Worm (Caenorhabditis elegans) whole organism, late embryonic: Measurements from ENCODE around the gene ser-1.

Experiments
- C08G9.2 ChIP-seq: sonication (generic microtip); optimal IDR thresholded peaks from 2 replicates; lab custom pipeline; 2016; ENCODE audit warnings: mild to moderate bottlenecking, missing genetic modification characterization, moderate library complexity, missing compliant biosample characterization
- C38D4.7 ChIP-seq: fragments of 200-800 bp; sonication (Bioruptor generic); optimal IDR thresholded peaks from 2 replicates; lab custom pipeline; 2018; ENCODE audit warnings: mild to moderate bottlenecking, missing genetic modification characterization, moderate library complexity, missing compliant biosample characterization
- K09A11.1 ChIP-seq: sonication (generic microtip); optimal IDR thresholded peaks from 2 replicates; lab custom pipeline; 2017; ENCODE audit warnings: antibody characterized with exemption, mild to moderate bottlenecking, missing genetic modification characterization, missing compliant biosample characterization; ENCODE audit not compliant: insufficient read depth
- T23F11.4 ChIP-seq: fragments of 200-800 bp; sonication (Bioruptor generic); optimal IDR thresholded peaks from 2 replicates; lab custom pipeline; 2018; ENCODE audit warnings: mild to moderate bottlenecking, missing genetic modification characterization, missing compliant biosample characterization
- ama-1 ChIP-seq: fragments of 150-350 bp; optimal IDR thresholded peaks from 2 replicates; lab custom pipeline; 2014
- ceh-14 ChIP-seq: sonication (generic microtip); optimal IDR thresholded peaks from 2 replicates; lab custom pipeline; 2016; ENCODE audit warnings: missing genotype, missing genetic modification characterization, missing compliant biosample characterization
- ceh-18 ChIP-seq: sonication (generic microtip); optimal IDR thresholded peaks from 2 replicates; lab custom pipeline; 2016; ENCODE audit warnings: missing genetic modification characterization, missing compliant biosample characterization
- ceh-19 ChIP-seq: fragments of 200-800 bp; sonication (Bioruptor generic); optimal IDR thresholded peaks from 2 replicates; lab custom pipeline; 2018; ENCODE audit warnings: mild to moderate bottlenecking, missing genetic modification characterization, missing compliant biosample characterization
- ceh-2 ChIP-seq: sonication (generic microtip); optimal IDR thresholded peaks from 2 replicates; lab custom pipeline; 2016; ENCODE audit warnings: missing genotype, missing genetic modification characterization, missing compliant biosample characterization
- ceh-34 ChIP-seq: sonication (generic microtip); optimal IDR thresholded peaks from 2 replicates; lab custom pipeline; 2016; ENCODE audit warnings: mild to moderate bottlenecking, missing genetic modification characterization, missing compliant biosample characterization
- ceh-45 ChIP-seq: fragments of 200-800 bp; sonication (Bioruptor generic); IDR thresholded peaks from 2 replicates; pipeline ENCODE4 v1.3.6; 2022; ENCODE audit warnings: missing genetic modification reagents, missing genetic modification characterization, missing compliant biosample characterization
- ceh-48 ChIP-seq: sonication (generic microtip); optimal IDR thresholded peaks from 2 replicates; lab custom pipeline; 2016; ENCODE audit warnings: missing genetic modification characterization, inconsistent platforms, missing compliant biosample characterization
- che-1 ChIP-seq: sonication (generic microtip); optimal IDR thresholded peaks from 2 replicates; lab custom pipeline; 2016; ENCODE audit warnings: mild to moderate bottlenecking, missing genetic modification characterization, missing compliant biosample characterization
- dve-1 ChIP-seq: sonication (generic microtip); optimal IDR thresholded peaks from 2 replicates; lab custom pipeline; 2017; ENCODE audit warnings: antibody characterized with exemption, mild to moderate bottlenecking, missing genetic modification characterization, missing compliant biosample characterization
- elt-2 ChIP-seq: sonication (generic microtip); optimal IDR thresholded peaks from 2 replicates; lab custom pipeline; 2016; ENCODE audit warnings: missing genetic modification reagents, missing genetic modification characterization, missing compliant biosample characterization
- elt-4 ChIP-seq: sonication (generic microtip); optimal IDR thresholded peaks from 2 replicates; lab custom pipeline; 2016; ENCODE audit warnings: missing genetic modification characterization, missing compliant biosample characterization
- ets-4 ChIP-seq: sonication (generic microtip); optimal IDR thresholded peaks from 2 replicates; lab custom pipeline; 2016; ENCODE audit warnings: missing genetic modification characterization, missing compliant biosample characterization
- eyg-1 ChIP-seq: sonication (generic microtip); optimal IDR thresholded peaks from 2 replicates; lab custom pipeline; 2016; ENCODE audit warnings: missing genotype, missing genetic modification characterization, missing compliant biosample characterization
- fkh-6 ChIP-seq: sonication (generic microtip); optimal IDR thresholded peaks from 2 replicates; lab custom pipeline; 2016; ENCODE audit warnings: missing genetic modification characterization, missing compliant biosample characterization
- hlh-6 ChIP-seq: sonication (generic microtip); optimal IDR thresholded peaks from 2 replicates; lab custom pipeline; 2016; ENCODE audit warnings: missing genotype, missing genetic modification characterization, missing compliant biosample characterization
- hlh-8 ChIP-seq: sonication (generic microtip); optimal IDR thresholded peaks from 2 replicates; lab custom pipeline; 2016; ENCODE audit warnings: missing genotype, missing genetic modification characterization, missing compliant biosample characterization
- madf-2 ChIP-seq: sonication (generic microtip); optimal IDR thresholded peaks from 2 replicates; lab custom pipeline; 2017; ENCODE audit warnings: missing genetic modification characterization, missing compliant biosample characterization
- nfya-1 ChIP-seq: sonication (generic microtip); optimal IDR thresholded peaks from 2 replicates; lab custom pipeline; 2017; ENCODE audit warnings: missing genetic modification characterization, mild to moderate bottlenecking, missing compliant biosample characterization, antibody characterized with exemption, moderate library complexity
- nhr-11 ChIP-seq: fragments of 150-350 bp; optimal IDR thresholded peaks from 2 replicates; lab custom pipeline; 2014; ENCODE audit warnings: missing biosample characterization, missing genetic modification characterization
- nhr-232 ChIP-seq: sonication (generic microtip); optimal IDR thresholded peaks from 2 replicates; lab custom pipeline; 2016; ENCODE audit warnings: missing genetic modification characterization, missing compliant biosample characterization
- npax-4 ChIP-seq: sonication (generic microtip); optimal IDR thresholded peaks from 2 replicates; lab custom pipeline; 2016; ENCODE audit warnings: missing genetic modification characterization, missing compliant biosample characterization
- odd-2 ChIP-seq: sonication (generic microtip); optimal IDR thresholded peaks from 2 replicates; lab custom pipeline; 2017; ENCODE audit warnings: antibody characterized with exemption, mild to moderate bottlenecking, missing genetic modification characterization, missing compliant biosample characterization
- pat-9 ChIP-seq: fragments of 200-800 bp; sonication (Bioruptor generic); optimal IDR thresholded peaks from 2 replicates; lab custom pipeline; 2018; ENCODE audit warnings: mild to moderate bottlenecking, missing genetic modification characterization, moderate library complexity, missing compliant biosample characterization
- pax-1 ChIP-seq: fragments of 150-350 bp; optimal IDR thresholded peaks from 2 replicates; lab custom pipeline; 2014; ENCODE audit warnings: missing biosample characterization, missing genetic modification characterization
- pha-2 ChIP-seq: sonication (generic microtip); optimal IDR thresholded peaks from 2 replicates; lab custom pipeline; 2017; ENCODE audit warnings: mild to moderate bottlenecking, missing genetic modification characterization, missing compliant biosample characterization
- pqm-1 ChIP-seq: sonication (generic microtip); optimal IDR thresholded peaks from 2 replicates; lab custom pipeline; 2016; ENCODE audit warnings: missing genetic modification characterization, missing compliant biosample characterization
- ref-2 ChIP-seq: sonication (generic microtip); optimal IDR thresholded peaks from 2 replicates; lab custom pipeline; 2016; ENCODE audit warnings: missing genetic modification characterization, missing compliant biosample characterization
- sdc-2 ChIP-seq: sonication (generic microtip); optimal IDR thresholded peaks from 2 replicates; lab custom pipeline; 2016; ENCODE audit warnings: missing genotype, missing genetic modification characterization, missing compliant biosample characterization
- sox-2 ChIP-seq: fragments of 200-800 bp; sonication (Bioruptor generic); IDR thresholded peaks from 2 replicates; pipeline ENCODE4 v1.3.6; 2022; ENCODE audit warnings: missing genetic modification reagents, missing genetic modification characterization, missing compliant biosample characterization
- sox-4 ChIP-seq: sonication (generic microtip); optimal IDR thresholded peaks from 2 replicates; lab custom pipeline; 2017; ENCODE audit warnings: mild to moderate bottlenecking, missing genetic modification characterization, inconsistent platforms, missing compliant biosample characterization
- syd-9 ChIP-seq: sonication (generic microtip); optimal IDR thresholded peaks from 2 replicates; lab custom pipeline; 2016; ENCODE audit warnings: mild to moderate bottlenecking, missing genetic modification characterization, moderate library complexity, missing compliant biosample characterization
- tbx-2 ChIP-seq: sonication (generic microtip); optimal IDR thresholded peaks from 2 replicates; lab custom pipeline; 2016; ENCODE audit warnings: missing genetic modification characterization, missing compliant biosample characterization
- tbx-7 ChIP-seq: sonication (generic microtip); optimal IDR thresholded peaks from 2 replicates; lab custom pipeline; 2016; ENCODE audit warnings: missing genotype, missing genetic modification characterization, missing compliant biosample characterization
- ttx-3 ChIP-seq: sonication (generic microtip); optimal IDR thresholded peaks from 2 replicates; lab custom pipeline; 2016; ENCODE audit warnings: missing genetic modification reagents, missing genetic modification characterization, missing compliant biosample characterization
- unc-3 ChIP-seq, 2 experiments: fragments of 200-800 bp in 1 of 2; sonication (Bioruptor generic) in 1 of 2; sonication (generic microtip) in 1 of 2; conservative IDR thresholded peaks in 1 of 2; optimal IDR thresholded peaks in 1 of 2; 2 replicates each; pipeline versions ENCODE4 v1.3.6 to Lab custom; 2016 to 2022; ENCODE audit warnings: missing compliant biosample characterization in 2 of 2, missing genetic modification characterization in 2 of 2, missing genetic modification reagents in 1 of 2
- unc-42 ChIP-seq: sonication (generic microtip); optimal IDR thresholded peaks from 2 replicates; lab custom pipeline; 2016; ENCODE audit warnings: missing genotype, missing genetic modification characterization, missing compliant biosample characterization
- unc-55 ChIP-seq: sonication (generic microtip); optimal IDR thresholded peaks from 2 replicates; lab custom pipeline; 2017; ENCODE audit warnings: missing biosample characterization, missing genetic modification reagents, missing genetic modification characterization
- zip-5 ChIP-seq: sonication (generic microtip); optimal IDR thresholded peaks from 2 replicates; lab custom pipeline; 2016; ENCODE audit warnings: missing genetic modification characterization, missing compliant biosample characterization
- ztf-16 ChIP-seq: sonication (generic microtip); optimal IDR thresholded peaks from 2 replicates; lab custom pipeline; 2017; ENCODE audit warnings: missing genetic modification characterization, missing compliant biosample characterization

ser-1 gene

DNA sequence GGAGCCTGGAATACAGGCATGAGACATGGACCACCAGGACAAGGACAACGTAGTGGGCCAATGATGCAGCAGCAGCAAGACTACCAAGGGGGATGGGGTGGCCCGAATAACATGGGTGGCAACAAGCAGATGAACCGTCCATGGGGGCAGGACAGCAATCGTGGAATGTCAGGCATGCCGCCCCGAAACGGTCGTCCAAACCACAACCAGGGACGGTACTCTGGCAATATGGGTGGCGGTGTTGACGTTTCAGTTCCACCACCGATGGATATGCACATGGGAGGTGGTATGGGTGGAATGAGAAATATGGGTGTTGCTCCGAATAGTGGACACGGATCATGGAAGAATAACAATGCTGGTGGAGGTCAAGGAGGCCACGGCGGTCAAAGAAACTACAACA lies 34.5 kb downstream of the ser-1 start:
- TF ChIP-seq madf-2 (tag; lab: Kevin White, UChicago) (no peak), pqm-1 (no peak), fkh-6 (no peak), ceh-34 (no peak), ceh-2 (no peak), C38D4.7 (no peak), elt-2 (tag; lab: Kevin White, UChicago) (no peak), T23F11.4 (GFP tag; lab: Kevin White, UChicago) (no peak), sox-4 (no peak), unc-42 (no peak), ceh-45 (GFP tag; lab: Robert Waterston, UW) (no peak), ceh-18 (tag; lab: Kevin White, UChicago) (no peak), dve-1 (no peak), pha-2 (tag; lab: Kevin White, UChicago) (no peak), nfya-1 (tag; lab: Kevin White, UChicago) (no peak), unc-55 (GFP tag; lab: Kevin White, UChicago) (no peak)

DNA sequence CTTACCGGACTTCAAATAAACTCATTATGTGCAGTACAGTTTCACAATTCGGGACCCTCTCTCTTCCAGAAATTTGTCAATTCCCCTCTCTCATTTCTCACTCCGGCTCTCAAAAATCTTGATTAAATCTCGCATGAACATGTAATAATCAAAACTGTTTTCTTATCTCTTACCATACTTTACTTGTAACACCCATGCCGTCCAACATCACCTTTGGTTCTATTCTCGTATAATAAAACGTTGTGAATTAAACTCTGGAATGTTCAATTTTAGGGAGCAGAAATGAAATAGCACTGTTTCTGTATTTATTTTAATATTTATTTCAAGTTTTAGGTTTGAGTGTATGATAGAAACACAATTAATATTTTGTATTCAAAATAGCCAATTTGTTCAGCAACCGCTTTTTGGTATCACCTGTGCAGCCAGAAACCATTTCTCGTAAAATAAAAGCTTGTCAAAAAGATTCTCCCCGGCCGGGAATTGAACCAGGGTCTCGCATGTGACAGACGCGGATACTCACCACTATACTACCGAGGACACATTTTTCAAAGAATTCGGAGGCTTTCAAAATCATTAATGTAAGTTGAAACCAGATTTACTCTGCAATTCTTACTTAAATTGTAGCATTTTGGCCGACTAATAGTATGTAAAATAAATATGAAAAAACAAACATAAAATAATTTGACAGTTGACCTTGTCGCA lies 38.0 kb downstream of the ser-1 start:
- TF ChIP-seq ztf-16 (tag; lab: Kevin White, UChicago) (no peak), hlh-8 (no peak), tbx-2 (tag; lab: Kevin White, UChicago) (no peak), ama-1 (lab: Kevin White, UChicago) (no peak), eyg-1 (tag; lab: Kevin White, UChicago) (no peak), ceh-48 (tag; lab: Kevin White, UChicago) (no peak), pat-9 (tag; lab: Kevin White, UChicago) (no peak), syd-9 (tag; lab: Kevin White, UChicago) (no peak), pax-1 (no peak), nhr-11 (tag; lab: Kevin White, UChicago) (no peak), npax-4 (tag; lab: Kevin White, UChicago) (no peak), C08G9.2 (tag; lab: Kevin White, UChicago) (no peak), zip-5 (no peak), ets-4 (tag; lab: Kevin White, UChicago) (no peak), sox-4 (no peak), nhr-232 (no peak)

DNA sequence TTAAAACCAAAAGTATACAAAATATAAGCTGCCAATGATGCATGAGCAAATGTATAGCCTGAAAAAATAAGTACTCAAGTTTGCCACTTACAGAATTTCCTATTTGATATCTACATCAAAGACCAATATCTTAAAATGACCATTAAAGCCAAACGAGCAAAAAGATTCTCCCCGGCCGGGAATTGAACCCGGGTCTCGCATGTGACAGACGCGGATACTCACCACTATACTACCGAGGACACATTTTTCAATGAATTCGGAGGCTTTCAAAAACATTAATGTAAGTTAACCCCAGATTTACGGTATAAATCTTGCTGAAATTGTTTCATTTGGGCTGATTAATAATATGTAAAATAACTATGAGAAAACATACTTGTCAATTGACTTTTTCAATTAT lies 38.6 kb downstream of the ser-1 start:
- TF ChIP-seq tbx-7 (tag; lab: Kevin White, UChicago), result no peak
- TF ChIP-seq ref-2, result no peak

DNA sequence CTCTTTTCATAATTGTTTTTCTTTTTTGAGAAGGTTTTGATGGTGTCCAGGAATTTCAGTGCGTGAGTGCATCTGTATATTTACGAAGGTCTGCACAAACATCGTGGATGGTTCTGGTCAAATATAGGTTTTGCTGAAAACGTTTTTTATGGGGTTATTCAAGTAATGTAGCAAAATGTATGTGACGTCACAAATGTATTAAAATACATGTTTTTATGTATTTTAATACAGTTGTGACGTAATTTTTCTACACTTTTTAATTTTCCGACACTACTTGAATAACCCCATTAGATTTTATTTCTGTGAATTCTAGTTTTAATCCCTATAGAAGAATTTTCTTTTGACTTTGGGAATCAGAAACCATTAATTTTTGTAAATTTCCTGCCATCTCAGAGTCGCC lies 39.2 kb downstream of the ser-1 start:
- no peak for TF ChIP-seq hlh-6 (tag; lab: Kevin White, UChicago)
- TF ChIP-seq madf-2 (tag; lab: Kevin White, UChicago), result no peak
- no peak for TF ChIP-seq nhr-232
- no peak for TF ChIP-seq K09A11.1
- TF ChIP-seq ceh-45 (GFP tag; lab: Robert Waterston, UW), result no peak
- TF ChIP-seq sox-2 (GFP tag; lab: Robert Waterston, UW), result no peak
- no peak for TF ChIP-seq unc-3 (GFP tag; conservative IDR thresholded peaks at IDR 0.05; lab: Robert Waterston, UW)
- no peak for TF ChIP-seq unc-3 (tag; optimal IDR thresholded peaks at IDR 0.05; lab: Kevin White, UChicago)
- no peak for TF ChIP-seq T23F11.4 (GFP tag; lab: Kevin White, UChicago)
- TF ChIP-seq odd-2 (tag; lab: Kevin White, UChicago), result no peak
- TF ChIP-seq hlh-8, result no peak
- TF ChIP-seq elt-4 (tag; lab: Kevin White, UChicago), result no peak
- no peak for TF ChIP-seq syd-9 (tag; lab: Kevin White, UChicago)
- no peak for TF ChIP-seq che-1 (tag; lab: Kevin White, UChicago)
- no peak for TF ChIP-seq fkh-6
- no peak for TF ChIP-seq sdc-2
- TF ChIP-seq ttx-3, result no peak
- TF ChIP-seq ceh-19 (GFP tag; lab: Kevin White, UChicago), result no peak
- TF ChIP-seq tbx-2 (tag; lab: Kevin White, UChicago), result no peak
- TF ChIP-seq ceh-14 (tag; lab: Kevin White, UChicago), result no peak
